Fruit fly (Drosophila melanogaster) whole organism, embryonic: ENCODE results near the gene CG14273.

Experiments
- CG12659 ChIP-seq: fragments of 200-800 bp; sonication (Bioruptor generic); optimal IDR thresholded peaks from 3 replicates; lab custom pipeline; 2017; ENCODE audit warnings: mild to moderate bottlenecking, missing biosample characterization, missing genetic modification reagents, missing genetic modification characterization
- CG14014 ChIP-seq: fragments of 200-800 bp; sonication (Bioruptor generic); IDR thresholded peaks from 2 replicates; pipeline ENCODE4 v1.3.6; 2022; ENCODE audit warnings: missing biosample characterization, missing genetic modification characterization
- CG15479 ChIP-seq: fragments of 200-800 bp; sonication (Bioruptor generic); optimal IDR thresholded peaks from 3 replicates; lab custom pipeline; 2019; ENCODE audit warnings: missing biosample characterization, mild to moderate bottlenecking, missing genetic modification characterization, moderate library complexity
- CG16779 ChIP-seq: fragments of 200-800 bp; sonication (Bioruptor generic); IDR thresholded peaks from 2 replicates; pipeline ENCODE4 v1.3.6; 2022; ENCODE audit warnings: missing biosample characterization, missing genetic modification characterization
- CG16813 ChIP-seq: fragments of 200-800 bp; sonication (Bioruptor generic); IDR thresholded peaks from 3 replicates; pipeline ENCODE4 v1.3.6; 2022; ENCODE audit warnings: missing biosample characterization, missing genetic modification characterization; ENCODE audit not compliant: partially characterized antibody
- CG34376 ChIP-seq: fragments of 200-800 bp; sonication (Bioruptor generic); optimal IDR thresholded peaks from 2 replicates; lab custom pipeline; 2018; ENCODE audit warnings: missing biosample characterization, mild to moderate bottlenecking, missing genetic modification characterization
- CG34422 ChIP-seq: fragments of 200-800 bp; sonication (Bioruptor generic); IDR thresholded peaks from 3 replicates; pipeline ENCODE4 v1.3.6; 2022; ENCODE audit warnings: missing biosample characterization, missing genetic modification characterization
- CG3995 ChIP-seq: fragments of 200-800 bp; sonication (Bioruptor generic); optimal IDR thresholded peaks from 3 replicates; lab custom pipeline; 2016; ENCODE audit warnings: missing biosample characterization, missing genetic modification characterization
- CG6791 ChIP-seq: fragments of 200-800 bp; sonication (Bioruptor generic); IDR thresholded peaks from 3 replicates; pipeline ENCODE4 v1.3.6; 2022; ENCODE audit warnings: missing biosample characterization, missing genetic modification characterization; ENCODE audit not compliant: partially characterized antibody
- CG8290 ChIP-seq, 3 experiments: fragments of 200-800 bp; sonication (Bioruptor generic); optimal IDR thresholded peaks; 2 replicates each; lab custom pipeline; 2016 to 2019; ENCODE audit warnings: missing biosample characterization in 3 of 3, missing genetic modification characterization in 3 of 3, mild to moderate bottlenecking in 2 of 3, moderate library complexity in 1 of 3
- CG8765 ChIP-seq: fragments of 200-800 bp; sonication (Bioruptor generic); IDR thresholded peaks from 2 replicates; pipeline ENCODE4 v1.3.6; 2022; ENCODE audit warnings: missing biosample characterization, missing genetic modification characterization
- CoRest ChIP-seq: fragments of 200-800 bp; sonication (Bioruptor generic); optimal IDR thresholded peaks from 3 replicates; lab custom pipeline; 2018; ENCODE audit warnings: missing biosample characterization, mild to moderate bottlenecking, missing genetic modification characterization, moderate library complexity
- D ChIP-seq, 2 experiments: fragments of 200-800 bp in 1 of 2; fragments of >200 bp in 1 of 2; sonication (Bioruptor generic) in 1 of 2; optimal IDR thresholded peaks; 2 replicates in 1 of 2; 3 replicates in 1 of 2; lab custom pipeline; 2017; ENCODE audit warnings: mild to moderate bottlenecking in 1 of 2, missing biosample characterization in 1 of 2, missing genetic modification characterization in 1 of 2, missing genetic modification reagents in 1 of 2
- Doc3 ChIP-seq: fragments of 200-800 bp; sonication (Bioruptor generic); IDR thresholded peaks from 3 replicates; pipeline ENCODE4 v1.3.6; 2022; ENCODE audit warnings: missing biosample characterization, missing genetic modification characterization; ENCODE audit not compliant: partially characterized antibody
- Dp ChIP-seq: fragments of 200-800 bp; sonication (Bioruptor generic); optimal IDR thresholded peaks from 2 replicates; lab custom pipeline; 2018; ENCODE audit warnings: missing biosample characterization, mild to moderate bottlenecking, missing genetic modification characterization, moderate library complexity
- HLH4C ChIP-seq: fragments of 200-800 bp; sonication (Bioruptor generic); IDR thresholded peaks from 3 replicates; pipeline ENCODE4 v1.3.6; 2022; ENCODE audit warnings: missing biosample characterization, missing genetic modification characterization; ENCODE audit not compliant: partially characterized antibody
- Jarid2 ChIP-seq: fragments of 200-800 bp; sonication (Bioruptor generic); optimal IDR thresholded peaks from 3 replicates; lab custom pipeline; 2017; ENCODE audit warnings: mild to moderate bottlenecking, missing biosample characterization, missing genetic modification reagents, missing genetic modification characterization
- Side ChIP-seq: fragments of 200-800 bp; sonication (Bioruptor generic); optimal IDR thresholded peaks from 2 replicates; lab custom pipeline; 2016; ENCODE audit warnings: missing biosample characterization, missing genetic modification characterization
- Tbp ChIP-seq: fragments of >200 bp; optimal IDR thresholded peaks from 2 replicates; lab custom pipeline; 2018; ENCODE audit warnings: missing biosample characterization, missing genetic modification characterization
- Trl ChIP-seq, 3 experiments: fragments of >200 bp in 2 of 3; fragments of 200-800 bp in 1 of 3; sonication (Bioruptor generic) in 1 of 3; optimal IDR thresholded peaks; 2 replicates in 1 of 3; 3 replicates in 2 of 3; lab custom pipeline; 2016 to 2017; ENCODE audit warnings: missing biosample characterization in 1 of 3, missing genetic modification characterization in 1 of 3
- Vsx1 ChIP-seq: fragments of 200-800 bp; sonication (Bioruptor generic); optimal IDR thresholded peaks from 2 replicates; lab custom pipeline; 2017; ENCODE audit warnings: missing biosample characterization, mild to moderate bottlenecking, missing genetic modification characterization, missing genetic modification reagents
- bowl ChIP-seq: fragments of 200-800 bp; sonication (Bioruptor generic); IDR thresholded peaks from 2 replicates; pipeline ENCODE4 v1.3.6; 2022; ENCODE audit warnings: missing biosample characterization, missing genetic modification characterization
- cas ChIP-seq: fragments of 200-800 bp; sonication (Bioruptor generic); IDR thresholded peaks from 2 replicates; pipeline ENCODE4 v1.3.6; 2022; ENCODE audit warnings: missing biosample characterization, missing genetic modification characterization
- cg ChIP-seq: fragments of 200-800 bp; sonication (Bioruptor generic); optimal IDR thresholded peaks from 3 replicates; lab custom pipeline; 2019; ENCODE audit warnings: missing biosample characterization, mild to moderate bottlenecking, missing genetic modification characterization, moderate library complexity
- ewg ChIP-seq: fragments of 200-800 bp; sonication (Bioruptor generic); optimal IDR thresholded peaks from 3 replicates; lab custom pipeline; 2017; ENCODE audit warnings: mild to moderate bottlenecking, missing biosample characterization, missing genetic modification reagents, missing genetic modification characterization
- kah ChIP-seq: fragments of 200-800 bp; sonication (Bioruptor generic); optimal IDR thresholded peaks from 2 replicates; lab custom pipeline; 2018; ENCODE audit warnings: missing biosample characterization, mild to moderate bottlenecking, missing genetic modification characterization
- pzg ChIP-seq: fragments of 200-800 bp; sonication (Bioruptor generic); optimal IDR thresholded peaks from 3 replicates; lab custom pipeline; 2018; ENCODE audit warnings: missing biosample characterization, mild to moderate bottlenecking, missing genetic modification characterization, moderate library complexity
- sd ChIP-seq: fragments of 200-800 bp; sonication (Bioruptor generic); optimal IDR thresholded peaks from 3 replicates; lab custom pipeline; 2018; ENCODE audit warnings: missing biosample characterization, mild to moderate bottlenecking, missing genetic modification characterization, moderate library complexity
- seq ChIP-seq: fragments of 200-800 bp; sonication (Bioruptor generic); IDR thresholded peaks from 2 replicates; pipeline ENCODE4 v1.3.6; 2022; ENCODE audit warnings: missing biosample characterization, missing genetic modification characterization
- stc ChIP-seq: fragments of 200-800 bp; sonication (Bioruptor generic); IDR thresholded peaks from 2 replicates; pipeline ENCODE4 v1.3.6; 2022; ENCODE audit warnings: missing biosample characterization, missing genetic modification characterization
- stwl ChIP-seq: fragments of 200-800 bp; sonication (Bioruptor generic); optimal IDR thresholded peaks from 3 replicates; lab custom pipeline; 2018; ENCODE audit warnings: missing biosample characterization, mild to moderate bottlenecking, missing genetic modification characterization, moderate library complexity
- tap ChIP-seq: fragments of 200-800 bp; optimal IDR thresholded peaks from 3 replicates; lab custom pipeline; 2019; ENCODE audit warnings: missing biosample characterization, mild to moderate bottlenecking, missing genetic modification characterization, moderate library complexity
- trem ChIP-seq: fragments of 200-800 bp; optimal IDR thresholded peaks from 3 replicates; lab custom pipeline; 2019; ENCODE audit warnings: missing biosample characterization, mild to moderate bottlenecking, missing genetic modification characterization, moderate library complexity
- unpg ChIP-seq: fragments of 200-800 bp; sonication (Bioruptor generic); optimal IDR thresholded peaks from 3 replicates; lab custom pipeline; 2018; ENCODE audit warnings: missing biosample characterization, mild to moderate bottlenecking, missing genetic modification characterization, moderate library complexity
- vvl ChIP-seq: fragments of 200-800 bp; sonication (Bioruptor generic); IDR thresholded peaks from 2 replicates; pipeline ENCODE4 v1.3.6; 2022; ENCODE audit warnings: missing biosample characterization, missing genetic modification characterization

The CG14273 gene

DNA sequence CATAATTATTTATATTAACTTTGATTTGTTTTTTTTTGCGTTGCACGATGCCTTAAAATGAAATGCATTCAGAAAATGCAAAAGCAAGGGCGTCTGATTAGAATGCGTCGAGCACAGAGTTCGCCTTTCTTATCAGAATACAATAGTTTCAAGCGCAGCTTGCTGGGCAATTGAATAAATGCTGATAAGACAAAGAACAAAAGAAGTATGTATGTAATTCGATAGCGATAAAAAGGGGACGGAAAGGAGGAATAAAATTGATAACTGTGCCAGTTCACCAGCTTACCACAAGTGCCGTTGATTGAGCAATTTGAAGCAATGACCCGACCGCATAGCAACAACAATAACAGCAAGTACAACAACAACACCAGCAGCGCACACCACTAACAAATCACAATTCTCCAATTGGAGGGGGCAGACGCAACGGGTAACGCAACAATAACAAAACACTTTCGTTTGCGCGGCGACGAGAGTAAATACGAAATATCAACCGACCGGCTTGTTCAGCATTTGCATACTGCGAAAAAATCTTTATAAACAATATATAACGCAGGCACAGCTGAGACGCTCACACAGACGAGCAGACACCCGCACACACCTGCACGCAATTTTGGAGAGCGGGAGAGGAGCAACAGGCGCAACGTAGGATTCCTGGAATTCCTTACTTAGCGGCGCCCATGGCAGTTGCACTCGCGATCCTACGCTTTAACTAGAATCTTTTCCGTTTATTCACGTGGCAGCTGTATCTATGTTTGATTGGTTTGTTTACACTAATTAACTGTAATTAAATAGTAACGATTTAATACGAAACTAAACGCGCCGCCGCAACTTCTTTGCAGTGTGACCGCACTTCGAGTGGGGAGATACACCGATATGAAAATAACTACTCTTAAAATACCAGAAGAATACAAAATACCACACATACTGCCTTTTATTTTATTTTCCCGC is 42.0 kb upstream of the CG14273 start, which contains the start of gene Btk (continued):
- TF ChIP-seq CG8290 (GFP tag; optimal IDR thresholded peaks at IDR 0.05; lab: Kevin White, UChicago) (no peak), CG8290 (tag; optimal IDR thresholded peaks at IDR 0.05; lab: Kevin White, UChicago) (peak in 1 of 2 experiments; percentile 22), unpg (peak; percentile 4), seq (GFP tag; lab: Robert Waterston, UW) (no peak), Tbp (GFP tag; lab: Kevin White, UChicago) (no peak), CG6791 (GFP tag; lab: Robert Waterston, UW) (no peak), CG16779 (GFP tag; lab: Robert Waterston, UW) (no peak), CG34422 (GFP tag; lab: Robert Waterston, UW) (peak; percentile 64; the same call in 1 of the 3 replicates), CoRest (peak; percentile 27), bowl (GFP tag; lab: Robert Waterston, UW) (no peak), CG8765 (GFP tag; lab: Robert Waterston, UW) (no peak), CG16813 (no peak), stc (GFP tag; lab: Robert Waterston, UW) (0 out of 2 replicates have a peak, but pooled peaks have one; percentile 25), kah (peak; percentile 56), cg (peak; percentile 67), trem (tag; lab: Kevin White, UChicago) (peak; percentile 28), CG34376 (peak; percentile 24), CG3995 (peak; percentile 55), ewg (GFP tag; lab: Kevin White, UChicago) (peak; percentile 96), Dp (GFP tag; lab: Kevin White, UChicago) (peak; percentile 89), CG12659 (GFP tag; lab: Kevin White, UChicago) (peak; percentile 35), Trl (optimal IDR thresholded peaks at IDR 0.05; lab: Kevin White, UChicago) (peak; percentile 34 to 35), Trl (GFP tag; optimal IDR thresholded peaks at IDR 0.05; lab: Kevin White, UChicago) (no peak), Doc3 (no peak), pzg (GFP tag; lab: Kevin White, UChicago) (peak; percentile 66), tap (tag; lab: Kevin White, UChicago) (no peak), CG15479 (GFP tag; lab: Kevin White, UChicago) (peak; percentile 81), cas (GFP tag; lab: Robert Waterston, UW) (no peak), CG14014 (GFP tag; lab: Robert Waterston, UW) (no peak), vvl (GFP tag; lab: Robert Waterston, UW) (peak; percentile 68; the same call in 1 of the 2 replicates), sd (tag; lab: Kevin White, UChicago) (peak; percentile 88), Side (peak; percentile 15), HLH4C (GFP tag; lab: Robert Waterston, UW) (0 out of 3 replicates have a peak, but pooled peaks have one; percentile 36), stwl (tag; lab: Kevin White, UChicago) (peak; percentile 31), Jarid2 (GFP tag; lab: Kevin White, UChicago) (peak; percentile 28), D (optimal IDR thresholded peaks at IDR 0.05; lab: Kevin White, UChicago) (peak; percentile 96), D (GFP tag; optimal IDR thresholded peaks at IDR 0.05; lab: Kevin White, UChicago) (no peak), Vsx1 (peak; percentile 80)
- TF ChIP-seq, all 482 proteins: peak for 75
